Fruit fly (Drosophila melanogaster) whole organism, embryonic: ENCODE results near the gene pav.

Experiments used
- Ada2b ChIP-seq: fragments of 200-800 bp; sonication (Bioruptor generic); IDR thresholded peaks from 2 replicates; pipeline ENCODE4 v1.3.6; 2022; ENCODE audit warnings: missing biosample characterization, missing genetic modification characterization
- CG10209 ChIP-seq: fragments of 200-800 bp; sonication (Bioruptor generic); optimal IDR thresholded peaks from 3 replicates; lab custom pipeline; 2017; ENCODE audit warnings: missing biosample characterization, mild to moderate bottlenecking, missing genetic modification characterization, missing genetic modification reagents
- CG1024 ChIP-seq: fragments of 200-800 bp; sonication (Bioruptor generic); IDR thresholded peaks from 2 replicates; pipeline ENCODE4 v1.3.6; 2022; ENCODE audit warnings: missing biosample characterization, missing genetic modification characterization
- CG10979 ChIP-seq: fragments of 200-800 bp; sonication (Bioruptor generic); optimal IDR thresholded peaks from 2 replicates; lab custom pipeline; 2018; ENCODE audit warnings: missing biosample characterization, mild to moderate bottlenecking, missing genetic modification characterization, moderate library complexity
- CG12744 ChIP-seq: fragments of 200-800 bp; sonication (Bioruptor generic); optimal IDR thresholded peaks from 2 replicates; lab custom pipeline; 2016; ENCODE audit warnings: missing biosample characterization, missing genetic modification characterization
- CG12942 ChIP-seq: fragments of 200-800 bp; sonication (Bioruptor generic); optimal IDR thresholded peaks from 3 replicates; lab custom pipeline; 2016; ENCODE audit warnings: missing biosample characterization, missing genetic modification characterization
- CG13424 ChIP-seq: fragments of 200-800 bp; sonication (Bioruptor generic); optimal IDR thresholded peaks from 2 replicates; lab custom pipeline; 2019; ENCODE audit warnings: missing biosample characterization, mild to moderate bottlenecking, missing genetic modification characterization, moderate library complexity
- CG15479 ChIP-seq: fragments of 200-800 bp; sonication (Bioruptor generic); optimal IDR thresholded peaks from 3 replicates; lab custom pipeline; 2019; ENCODE audit warnings: missing biosample characterization, mild to moderate bottlenecking, missing genetic modification characterization, moderate library complexity
- CG2199 ChIP-seq: fragments of 200-800 bp; sonication (Bioruptor generic); IDR thresholded peaks from 3 replicates; pipeline ENCODE4 v1.3.6; 2022; ENCODE audit warnings: missing biosample characterization, missing genetic modification characterization
- CG32767 ChIP-seq: fragments of 200-800 bp; sonication (Bioruptor generic); IDR thresholded peaks from 2 replicates; pipeline ENCODE4 v1.3.6; 2022; ENCODE audit warnings: missing biosample characterization, missing genetic modification characterization
- CG3281 ChIP-seq: fragments of 200-800 bp; sonication (Bioruptor generic); optimal IDR thresholded peaks from 3 replicates; lab custom pipeline; 2017; ENCODE audit warnings: missing biosample characterization, mild to moderate bottlenecking, missing genetic modification characterization
- CG4360 ChIP-seq: fragments of 200-800 bp; sonication (Bioruptor generic); IDR thresholded peaks from 2 replicates; pipeline ENCODE4 v1.3.6; 2022; ENCODE audit warnings: missing biosample characterization, missing genetic modification characterization
- CG6813 ChIP-seq: fragments of 200-800 bp; sonication (Bioruptor generic); optimal IDR thresholded peaks from 2 replicates; lab custom pipeline; 2017; ENCODE audit warnings: missing biosample characterization, missing genetic modification characterization, mild to moderate bottlenecking, moderate library complexity, missing genetic modification reagents
- CG7556 ChIP-seq: fragments of 200-800 bp; sonication (Bioruptor generic); optimal IDR thresholded peaks from 2 replicates; lab custom pipeline; 2017; ENCODE audit warnings: missing biosample characterization, mild to moderate bottlenecking, missing genetic modification characterization
- CG7963 ChIP-seq: fragments of 200-800 bp; sonication (Bioruptor generic); IDR thresholded peaks from 3 replicates; pipeline ENCODE4 v1.3.6; 2022; ENCODE audit warnings: missing biosample characterization, missing genetic modification characterization; ENCODE audit not compliant: partially characterized antibody
- CTCF ChIP-seq: fragments of 200-800 bp; sonication (Bioruptor generic); optimal IDR thresholded peaks from 2 replicates; lab custom pipeline; 2017; ENCODE audit warnings: missing biosample characterization, mild to moderate bottlenecking, missing genetic modification characterization, moderate library complexity
- D19A ChIP-seq: fragments of 200-800 bp; optimal IDR thresholded peaks from 3 replicates; lab custom pipeline; 2019; ENCODE audit warnings: missing biosample characterization, mild to moderate bottlenecking, missing genetic modification characterization, moderate library complexity
- Doc3 ChIP-seq: fragments of 200-800 bp; sonication (Bioruptor generic); IDR thresholded peaks from 3 replicates; pipeline ENCODE4 v1.3.6; 2022; ENCODE audit warnings: missing biosample characterization, missing genetic modification characterization; ENCODE audit not compliant: partially characterized antibody
- E2f2 ChIP-seq: fragments of 200-800 bp; sonication (Bioruptor generic); IDR thresholded peaks from 2 replicates; pipeline ENCODE4 v1.3.6; 2022; ENCODE audit warnings: missing biosample characterization, missing genetic modification characterization
- HLH54F ChIP-seq: fragments of 200-800 bp; sonication (Bioruptor generic); optimal IDR thresholded peaks from 3 replicates; lab custom pipeline; 2016; ENCODE audit warnings: missing biosample characterization, missing genetic modification characterization
- HmgZ ChIP-seq: fragments of 200-800 bp; sonication (Bioruptor generic); optimal IDR thresholded peaks from 2 replicates; lab custom pipeline; 2018; ENCODE audit warnings: missing biosample characterization, mild to moderate bottlenecking, missing genetic modification characterization
- Hr78 ChIP-seq, 2 experiments: fragments of 200-800 bp in 1 of 2; fragments of >200 bp in 1 of 2; sonication (Bioruptor generic) in 1 of 2; optimal IDR thresholded peaks; 2 replicates each; lab custom pipeline; 2017 to 2019; ENCODE audit warnings: missing biosample characterization in 2 of 2, missing genetic modification characterization in 2 of 2, mild to moderate bottlenecking in 1 of 2, moderate library complexity in 1 of 2
- Jarid2 ChIP-seq: fragments of 200-800 bp; sonication (Bioruptor generic); optimal IDR thresholded peaks from 3 replicates; lab custom pipeline; 2017; ENCODE audit warnings: mild to moderate bottlenecking, missing biosample characterization, missing genetic modification reagents, missing genetic modification characterization
- Kr ChIP-seq: fragments of 200-800 bp; sonication (Bioruptor generic); optimal IDR thresholded peaks from 2 replicates; lab custom pipeline; 2017; ENCODE audit warnings: missing biosample characterization, mild to moderate bottlenecking, missing genetic modification characterization
- Lpt ChIP-seq: fragments of >200 bp; optimal IDR thresholded peaks from 2 replicates; lab custom pipeline; 2018; ENCODE audit warnings: missing biosample characterization, missing genetic modification characterization
- Myb ChIP-seq: fragments of 200-800 bp; sonication (Bioruptor generic); optimal IDR thresholded peaks from 2 replicates; lab custom pipeline; 2016; ENCODE audit warnings: missing biosample characterization, missing genetic modification characterization
- NC2β ChIP-seq: fragments of 200-800 bp; sonication (Bioruptor generic); optimal IDR thresholded peaks from 2 replicates; lab custom pipeline; 2016; ENCODE audit warnings: missing biosample characterization, missing genetic modification characterization
- NK7.1 ChIP-seq: fragments of 200-800 bp; sonication (Bioruptor generic); optimal IDR thresholded peaks from 3 replicates; lab custom pipeline; 2016; ENCODE audit warnings: missing biosample characterization, missing genetic modification characterization
- NfI ChIP-seq: fragments of 200-800 bp; sonication (Bioruptor generic); optimal IDR thresholded peaks from 3 replicates; lab custom pipeline; 2018; ENCODE audit warnings: missing biosample characterization, mild to moderate bottlenecking, missing genetic modification characterization, moderate library complexity
- ab ChIP-seq: fragments of 200-800 bp; sonication (Bioruptor generic); optimal IDR thresholded peaks from 2 replicates; lab custom pipeline; 2016; ENCODE audit warnings: missing biosample characterization, missing genetic modification characterization
- cas ChIP-seq: fragments of 200-800 bp; sonication (Bioruptor generic); IDR thresholded peaks from 2 replicates; pipeline ENCODE4 v1.3.6; 2022; ENCODE audit warnings: missing biosample characterization, missing genetic modification characterization
- corto ChIP-seq: fragments of 200-800 bp; sonication (Bioruptor generic); optimal IDR thresholded peaks from 2 replicates; lab custom pipeline; 2016; ENCODE audit warnings: missing biosample characterization, mild to moderate bottlenecking, missing genetic modification characterization, moderate library complexity
- crol ChIP-seq: fragments of 200-800 bp; sonication (Bioruptor generic); IDR thresholded peaks from 2 replicates; pipeline ENCODE4 v1.3.6; 2022; ENCODE audit warnings: missing biosample characterization, missing genetic modification characterization
- hb ChIP-seq: fragments of 200-800 bp; sonication (Bioruptor generic); IDR thresholded peaks from 3 replicates; pipeline ENCODE4 v1.3.6; 2022; ENCODE audit warnings: missing biosample characterization, missing genetic modification characterization; ENCODE audit not compliant: partially characterized antibody
- her ChIP-seq: fragments of 200-800 bp; sonication (Bioruptor generic); optimal IDR thresholded peaks from 2 replicates; lab custom pipeline; 2016; ENCODE audit warnings: missing biosample characterization, missing genetic modification characterization
- knrl ChIP-seq: fragments of 200-800 bp; sonication (Bioruptor generic); IDR thresholded peaks from 3 replicates; pipeline ENCODE4 v1.3.6; 2022; ENCODE audit warnings: missing biosample characterization, missing genetic modification characterization; ENCODE audit not compliant: partially characterized antibody
- lmd ChIP-seq: fragments of 200-800 bp; sonication (Bioruptor generic); IDR thresholded peaks from 2 replicates; pipeline ENCODE4 v1.3.6; 2022; ENCODE audit warnings: missing biosample characterization, missing genetic modification characterization
- lov ChIP-seq, 2 experiments: fragments of 200-800 bp in 1 of 2; fragments of >200 bp in 1 of 2; sonication (Bioruptor generic) in 1 of 2; IDR thresholded peaks in 1 of 2; optimal IDR thresholded peaks in 1 of 2; 2 replicates in 1 of 2; 3 replicates in 1 of 2; pipeline versions ENCODE4 v1.3.6 to Lab custom; 2017 to 2022; ENCODE audit warnings: missing biosample characterization in 1 of 2, missing genetic modification characterization in 1 of 2
- mam ChIP-seq: fragments of 200-800 bp; sonication (Bioruptor generic); optimal IDR thresholded peaks from 3 replicates; lab custom pipeline; 2016; ENCODE audit warnings: missing biosample characterization, missing genetic modification characterization
- mld ChIP-seq: fragments of 200-800 bp; sonication (Bioruptor generic); IDR thresholded peaks from 3 replicates; pipeline ENCODE4 v1.3.6; 2022; ENCODE audit warnings: missing biosample characterization, missing genetic modification characterization; ENCODE audit not compliant: partially characterized antibody
- onecut ChIP-seq: fragments of 200-800 bp; sonication (Bioruptor generic); IDR thresholded peaks from 2 replicates; pipeline ENCODE4 v1.3.6; 2022; ENCODE audit warnings: missing biosample characterization, missing genetic modification characterization
- otp ChIP-seq: fragments of 200-800 bp; sonication (Bioruptor generic); IDR thresholded peaks from 3 replicates; pipeline ENCODE4, ENCODE4 v1.3.6; 2022; ENCODE audit warnings: missing biosample characterization, missing genetic modification characterization
- pho ChIP-seq: fragments of 200-800 bp; sonication (Bioruptor generic); optimal IDR thresholded peaks from 2 replicates; lab custom pipeline; 2016; ENCODE audit warnings: missing biosample characterization, missing genetic modification characterization
- pita ChIP-seq: fragments of 200-800 bp; sonication (Bioruptor generic); optimal IDR thresholded peaks from 2 replicates; lab custom pipeline; 2017; ENCODE audit warnings: missing biosample characterization, mild to moderate bottlenecking, missing genetic modification characterization
- pros ChIP-seq: fragments of 200-800 bp; sonication (Bioruptor generic); optimal IDR thresholded peaks from 3 replicates; lab custom pipeline; 2019; ENCODE audit warnings: missing biosample characterization, mild to moderate bottlenecking, missing genetic modification characterization, moderate library complexity
- row ChIP-seq: fragments of 200-800 bp; sonication (Bioruptor generic); IDR thresholded peaks from 3 replicates; pipeline ENCODE4 v1.3.6; 2022; ENCODE audit warnings: missing biosample characterization, missing genetic modification characterization
- sna ChIP-seq: fragments of 200-800 bp; sonication (Bioruptor generic); IDR thresholded peaks from 2 replicates; pipeline ENCODE4 v1.3.6; 2022; ENCODE audit warnings: missing biosample characterization, missing genetic modification characterization; ENCODE audit not compliant: partially characterized antibody
- vvl ChIP-seq: fragments of 200-800 bp; sonication (Bioruptor generic); IDR thresholded peaks from 2 replicates; pipeline ENCODE4 v1.3.6; 2022; ENCODE audit warnings: missing biosample characterization, missing genetic modification characterization
- yki ChIP-seq: fragments of >200 bp; optimal IDR thresholded peaks from 3 replicates; lab custom pipeline; 2018
- zen2 ChIP-seq: fragments of 200-800 bp; sonication (Bioruptor generic); IDR thresholded peaks from 3 replicates; pipeline ENCODE4 v1.3.6; 2022; ENCODE audit warnings: missing biosample characterization, missing genetic modification characterization; ENCODE audit not compliant: partially characterized antibody

The pav gene

DNA sequence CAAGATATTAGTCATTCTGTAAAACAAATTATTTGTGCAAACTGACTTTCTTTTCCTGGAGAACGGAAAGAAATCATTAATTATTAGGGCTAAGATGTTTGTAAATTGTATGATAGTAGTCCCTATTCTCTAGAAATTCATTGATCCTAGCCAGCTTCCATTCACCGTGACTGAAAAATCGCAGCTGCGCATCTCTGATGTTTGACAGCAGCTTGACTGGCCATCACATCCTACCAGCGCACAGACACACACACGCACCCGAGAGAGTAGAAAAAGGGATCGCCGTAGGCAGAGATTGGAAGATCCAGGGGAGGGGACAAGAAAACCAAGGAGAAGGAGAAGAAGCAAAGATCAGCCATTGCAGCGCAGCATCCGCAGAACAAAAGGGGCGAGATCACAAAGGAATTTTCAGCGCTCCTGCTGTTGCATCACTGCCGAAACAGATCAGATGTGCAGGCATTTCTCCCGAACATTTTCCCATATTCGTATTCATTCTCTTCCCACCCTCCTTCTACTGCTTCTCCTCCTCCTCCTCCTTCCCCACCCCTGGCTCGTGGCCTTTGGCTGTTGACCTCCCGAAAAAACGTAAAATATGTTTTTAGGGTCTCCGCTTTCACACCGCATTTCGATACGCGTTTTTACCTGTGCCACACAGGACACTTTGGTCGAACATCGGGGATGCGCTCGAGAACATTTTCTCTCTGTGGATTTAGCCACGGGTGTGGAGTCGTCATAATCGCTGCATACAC is 10.5 kb downstream of the pav start (continued):
- no peak for TF ChIP-seq CG10209
- TF ChIP-seq CG32767 (GFP tag; lab: Robert Waterston, UW), result no peak
- TF ChIP-seq HLH54F, result no peak
- TF ChIP-seq HmgZ, result no peak
- no peak; the same call in 2 of the 3 replicates for TF ChIP-seq otp (GFP tag; lab: Robert Waterston, UW)
- peak; percentile 95 for TF ChIP-seq CG15479 (GFP tag; lab: Kevin White, UChicago)
- TF ChIP-seq Lpt (GFP tag; lab: Kevin White, UChicago), result peak; percentile 81
- peak; percentile 41 for TF ChIP-seq Kr (GFP tag; lab: Kevin White, UChicago)
- TF ChIP-seq E2f2 (GFP tag; lab: Robert Waterston, UW), result no peak
- TF ChIP-seq Ada2b (GFP tag; lab: Robert Waterston, UW), result no peak
- no peak for TF ChIP-seq hb (GFP tag; lab: Robert Waterston, UW)
- TF ChIP-seq CG1024 (GFP tag; lab: Robert Waterston, UW), result no peak
- no peak for TF ChIP-seq lov (optimal IDR thresholded peaks at IDR 0.05; lab: Kevin White, UChicago)
- no peak for TF ChIP-seq lov (GFP tag; IDR thresholded peaks at IDR 0.05; lab: Robert Waterston, UW)
- TF ChIP-seq pita (GFP tag; lab: Kevin White, UChicago), result no peak
- TF ChIP-seq CG4360 (GFP tag; lab: Robert Waterston, UW), result peak; percentile 60
- no peak for TF ChIP-seq Jarid2 (GFP tag; lab: Kevin White, UChicago)
- no peak for TF ChIP-seq NK7.1 (GFP tag; lab: Kevin White, UChicago)
- TF ChIP-seq row (GFP tag; lab: Robert Waterston, UW), result peak; percentile 14; the same call in 1 of the 3 replicates
- TF ChIP-seq CG10979 (tag; lab: Kevin White, UChicago), result no peak
- TF ChIP-seq corto, result no peak
- no peak for TF ChIP-seq mam
- no peak for TF ChIP-seq Myb (GFP tag; lab: Kevin White, UChicago)
- TF ChIP-seq her, result no peak
- TF ChIP-seq CG13424 (tag; lab: Kevin White, UChicago), result no peak
- no peak for TF ChIP-seq cas
- TF ChIP-seq CG3281, result no peak
- no peak for TF ChIP-seq CTCF (GFP tag; lab: Kevin White, UChicago)
- TF ChIP-seq CG12942, result no peak
- TF ChIP-seq Doc3 (GFP tag; lab: Robert Waterston, UW), result no peak
- peak; percentile 77 for TF ChIP-seq crol
- TF ChIP-seq CG7556, result no peak
- no peak for TF ChIP-seq ab (GFP tag; lab: Kevin White, UChicago)
- no peak for TF ChIP-seq knrl (GFP tag; lab: Robert Waterston, UW)
- no peak for TF ChIP-seq CG6813 (GFP tag; lab: Kevin White, UChicago)
- TF ChIP-seq vvl (GFP tag; lab: Robert Waterston, UW), result no peak
- 0 out of 3 replicates have a peak, but pooled peaks have one; percentile 27 for TF ChIP-seq CG2199 (GFP tag; lab: Robert Waterston, UW)

DNA sequence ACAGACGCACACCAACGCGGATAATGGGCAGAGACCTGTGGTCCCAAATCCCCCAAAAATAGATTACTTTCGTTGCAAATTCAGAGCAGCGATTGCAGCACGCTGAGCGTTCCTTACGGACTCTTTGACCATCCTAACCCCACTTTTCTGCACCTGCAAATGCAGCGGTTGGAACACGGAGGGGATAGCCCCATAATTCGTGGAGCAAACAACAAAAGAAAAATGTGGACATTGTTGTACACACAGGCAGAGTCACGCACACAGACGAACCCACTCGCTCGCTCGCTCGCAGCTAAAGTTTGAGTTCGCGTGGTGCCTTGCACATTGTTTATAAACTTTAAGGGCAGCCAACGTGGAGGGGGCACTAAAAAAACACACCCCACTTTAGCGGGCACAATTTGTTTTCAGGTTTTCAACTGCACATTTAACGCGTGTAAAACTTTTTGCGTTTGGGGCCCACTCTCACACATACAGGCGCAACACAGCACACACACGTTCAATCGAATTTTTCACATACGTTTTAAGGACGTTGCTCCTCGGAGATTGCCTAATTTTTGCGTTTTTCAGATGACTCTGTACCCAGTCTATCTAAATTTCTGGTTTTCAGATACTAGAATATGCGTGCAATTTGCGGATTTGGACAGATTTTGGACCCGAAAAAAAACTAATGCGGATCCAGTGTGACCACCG is 11.2 kb downstream of the pav start:
- TF ChIP-seq zen2 (GFP tag; lab: Robert Waterston, UW) (no peak), onecut (GFP tag; lab: Robert Waterston, UW) (no peak), CG7963 (GFP tag; lab: Robert Waterston, UW) (no peak), lmd (0 out of 2 replicates have a peak, but pooled peaks have one; percentile 12), mld (GFP tag; lab: Robert Waterston, UW) (0 out of 3 replicates have a peak, but pooled peaks have one; percentile 58), pros (no peak), pho (GFP tag; lab: Kevin White, UChicago) (no peak), D19A (tag; lab: Kevin White, UChicago) (no peak), yki (lab: Kevin White, UChicago) (no peak), sna (GFP tag; lab: Robert Waterston, UW) (0 out of 2 replicates have a peak, but pooled peaks have one; percentile 18), NfI (GFP tag; lab: Kevin White, UChicago) (no peak), Hr78 (GFP tag; optimal IDR thresholded peaks at IDR 0.05; lab: Kevin White, UChicago) (peak in 1 of 2 experiments; percentile 54), CG12744 (GFP tag; lab: Kevin White, UChicago) (no peak), NC2β (GFP tag; lab: Kevin White, UChicago) (no peak)
